Worm (Caenorhabditis elegans): ENCODE measurements around the gene K07B1.4.

The K07B1.4 gene

ce11 chrV:9343629-9344624 is 15.2 kb downstream of the K07B1.4 start, which contains the start of gene tos-1 (continued):
- peak; percentile 87 for TF ChIP-seq attf-3 (GFP tag; conservative IDR thresholded peaks at IDR 0.05)
- TF ChIP-seq lin-35 (GFP tag; optimal IDR thresholded peaks at IDR 0.05) = peak in 2 of 3 experiments; percentile 80 to 85
- peak; percentile 98 for TF ChIP-seq chd-7 (tag; optimal IDR thresholded peaks at IDR 0.05)
- TF ChIP-seq rec-8 (tag; optimal IDR thresholded peaks at IDR 0.05) = no peak
- TF ChIP-seq bed-1 (GFP tag; IDR thresholded peaks at IDR 0.05) = no peak
- TF ChIP-seq ceh-79 (tag; optimal IDR thresholded peaks at IDR 0.05) = peak; percentile 53
- peak; percentile 96 for TF ChIP-seq Y95B8A.8 (GFP tag; IDR thresholded peaks at IDR 0.05)
- peak; percentile 98 for TF ChIP-seq somi-1 (GFP tag; optimal IDR thresholded peaks at IDR 0.05)
- peak; percentile 74; the same call in 1 of the 2 replicates for TF ChIP-seq lin-26 (GFP tag; IDR thresholded peaks at IDR 0.05)
- no peak for TF ChIP-seq lsy-27 (tag; optimal IDR thresholded peaks at IDR 0.05; ENCODE audit: borderline replicate concordance, insufficient read depth)
- TF ChIP-seq ceh-40 (GFP tag; IDR thresholded peaks at IDR 0.05) = no peak
- TF ChIP-seq ceh-58 (GFP tag; IDR thresholded peaks at IDR 0.05) = 0 out of 2 replicates have a peak, but pooled peaks have one; percentile 45
- no peak for TF ChIP-seq mes-4 (tag; optimal IDR thresholded peaks at IDR 0.05)
- peak; percentile 98 for TF ChIP-seq athp-1 (tag; optimal IDR thresholded peaks at IDR 0.05)
- no peak for TF ChIP-seq nhr-120 (GFP tag; IDR thresholded peaks at IDR 0.05)
- peak; percentile 89 for TF ChIP-seq gei-17 (GFP tag; optimal IDR thresholded peaks at IDR 0.05)
- 0 out of 2 replicates have a peak, but pooled peaks have one; percentile 42 for TF ChIP-seq aptf-2 (GFP tag; conservative IDR thresholded peaks at IDR 0.05)
- TF ChIP-seq B0035.1 (tag; optimal IDR thresholded peaks at IDR 0.05) = peak; percentile 91
- TF ChIP-seq lag-1 (GFP tag; IDR thresholded peaks at IDR 0.05) = no peak
- peak; percentile 46; the same call in 1 of the 2 replicates for TF ChIP-seq madf-6 (GFP tag; IDR thresholded peaks at IDR 0.05)
- no peak for TF ChIP-seq sptf-2 (GFP tag; optimal IDR thresholded peaks at IDR 0.05)
- TF ChIP-seq snpc-3.4 (tag; optimal IDR thresholded peaks at IDR 0.05) = peak; percentile 48
- TF ChIP-seq F57A8.1 (GFP tag; optimal IDR thresholded peaks at IDR 0.05) = no peak
- TF ChIP-seq sea-2 (GFP tag; IDR thresholded peaks at IDR 0.05) = peak; percentile 67; the same call in 1 of the 2 replicates
- TF ChIP-seq mxl-1 (tag; optimal IDR thresholded peaks at IDR 0.05) = no peak
- peak; percentile 91 for TF ChIP-seq ztf-6 (GFP tag; IDR thresholded peaks at IDR 0.05)
- TF ChIP-seq K11D2.4 (GFP tag; IDR thresholded peaks at IDR 0.05) = peak; percentile 97
- peak; percentile 84 for TF ChIP-seq F57C9.4 (tag; optimal IDR thresholded peaks at IDR 0.05)
- TF ChIP-seq ZK185.1 (tag; optimal IDR thresholded peaks at IDR 0.05; ENCODE audit: poor library complexity, severe bottlenecking) = peak; percentile 89
- 0 out of 2 replicates have a peak, but pooled peaks have one; percentile 60 for TF ChIP-seq ztf-28 (GFP tag; IDR thresholded peaks at IDR 0.05)
- peak; percentile 36 for TF ChIP-seq efl-1 (GFP tag; optimal IDR thresholded peaks at IDR 0.05)
- peak; percentile 97 for TF ChIP-seq ekl-4 (GFP tag; IDR thresholded peaks at IDR 0.05)
- TF ChIP-seq nhr-80 (tag; optimal IDR thresholded peaks at IDR 0.05) = peak; percentile 94
- TF ChIP-seq lin-40 (tag; optimal IDR thresholded peaks at IDR 0.05) = peak; percentile 99
- TF ChIP-seq ceh-27 (GFP tag; optimal IDR thresholded peaks at IDR 0.05) = peak; percentile 95

ce11 chrV:9346804-9347203 is 18.0 kb downstream of the K07B1.4 start, which contains the start of the genes K07B1.7 and try-5:
TSS of gene K07B1.7 (minus strand) at chrV:9346962.
TSS of gene try-5 (plus strand) at chrV:9347044.
- TF ChIP-seq attf-3 (GFP tag; conservative IDR thresholded peaks at IDR 0.05) = peak; percentile 93
- peak; percentile 26 for TF ChIP-seq dpl-1 (GFP tag; optimal IDR thresholded peaks at IDR 0.05)
- peak in 1 of 3 experiments; percentile 85 for TF ChIP-seq lin-35 (GFP tag; optimal IDR thresholded peaks at IDR 0.05)
- peak; percentile 87 for TF ChIP-seq lin-54 (GFP tag; optimal IDR thresholded peaks at IDR 0.05)
- TF ChIP-seq him-1 (tag; optimal IDR thresholded peaks at IDR 0.05) = peak; percentile 36
- TF ChIP-seq tbx-9 (tag; optimal IDR thresholded peaks at IDR 0.05; ENCODE audit: borderline replicate concordance) = no peak
- TF ChIP-seq C06A6.2 (GFP tag; conservative IDR thresholded peaks at IDR 0.05) = no peak
- TF ChIP-seq efl-1 (GFP tag; optimal IDR thresholded peaks at IDR 0.05) = peak; percentile 68

Measured in whole organism, young adult.